Fruit fly (Drosophila melanogaster) whole organism, wandering third instar larva: Measurements from ENCODE around the gene asun.
A peak's percentile ranks its signal among the peaks of the same experiment; 100 is the strongest.

ENCODE experiments used
- Dif ChIP-seq: fragments of 200-275, 200-300 bp; sonication (Bioruptor generic); optimal IDR thresholded peaks from 2 replicates; lab custom pipeline; 2018; ENCODE audit warnings: missing biosample characterization, missing genetic modification characterization; ENCODE audit not compliant: partially characterized antibody
- Hnf4 ChIP-seq: fragments of 200-800 bp; sonication (Bioruptor generic); optimal IDR thresholded peaks from 2 replicates; lab custom pipeline; 2016; ENCODE audit warnings: missing biosample characterization, mild to moderate bottlenecking, missing genetic modification characterization
- Hr78 ChIP-seq: fragments of >200 bp; optimal IDR thresholded peaks from 2 replicates; lab custom pipeline; 2017; ENCODE audit warnings: missing biosample characterization, missing genetic modification characterization
- Myc ChIP-seq: fragments of >200 bp; optimal IDR thresholded peaks from 2 replicates; lab custom pipeline; 2017
- Rel ChIP-seq, 2 experiments: fragments of 200-800 bp; sonication (Bioruptor generic) in 1 of 2; optimal IDR thresholded peaks; 2 replicates in 1 of 2; 3 replicates in 1 of 2; lab custom pipeline; 2016 to 2019; ENCODE audit warnings: mild to moderate bottlenecking in 2 of 2, missing biosample characterization in 2 of 2, missing genetic modification characterization in 2 of 2, moderate library complexity in 1 of 2
- ey ChIP-seq: fragments of 200-800 bp; sonication (Bioruptor generic); optimal IDR thresholded peaks from 2 replicates; lab custom pipeline; 2016; ENCODE audit warnings: missing biosample characterization, missing genetic modification characterization
- foxo ChIP-seq, 2 experiments: fragments of 200-800 bp; sonication (Bioruptor generic); optimal IDR thresholded peaks; 2 replicates in 1 of 2; 3 replicates in 1 of 2; lab custom pipeline; 2016 to 2017; ENCODE audit warnings: missing biosample characterization in 2 of 2, missing genetic modification characterization in 2 of 2
- fru ChIP-seq: fragments of 200-800 bp; sonication (Bioruptor generic); optimal IDR thresholded peaks from 3 replicates; lab custom pipeline; 2016; ENCODE audit warnings: missing biosample characterization, mild to moderate bottlenecking, missing genetic modification characterization
- h ChIP-seq: fragments of 200-800 bp; sonication (Bioruptor generic); optimal IDR thresholded peaks from 3 replicates; lab custom pipeline; 2016; ENCODE audit warnings: missing biosample characterization, mild to moderate bottlenecking, missing genetic modification characterization
- jim ChIP-seq: fragments of 175-275, 200-325 bp; sonication (Bioruptor generic); optimal IDR thresholded peaks from 2 replicates; lab custom pipeline; 2016; ENCODE audit warnings: missing biosample characterization, mild to moderate bottlenecking, missing genetic modification characterization
- pan ChIP-seq: fragments of >200 bp; optimal IDR thresholded peaks from 2 replicates; lab custom pipeline; 2017
- psq ChIP-seq: fragments of 200-800 bp; sonication (Bioruptor generic); optimal IDR thresholded peaks from 3 replicates; lab custom pipeline; 2017; ENCODE audit warnings: missing biosample characterization, mild to moderate bottlenecking, missing genetic modification characterization, moderate library complexity
- sage ChIP-seq: fragments of 200-800 bp; sonication (Bioruptor generic); optimal IDR thresholded peaks from 2 replicates; lab custom pipeline; 2016; ENCODE audit warnings: missing biosample characterization, mild to moderate bottlenecking, missing genetic modification characterization

DNA sequence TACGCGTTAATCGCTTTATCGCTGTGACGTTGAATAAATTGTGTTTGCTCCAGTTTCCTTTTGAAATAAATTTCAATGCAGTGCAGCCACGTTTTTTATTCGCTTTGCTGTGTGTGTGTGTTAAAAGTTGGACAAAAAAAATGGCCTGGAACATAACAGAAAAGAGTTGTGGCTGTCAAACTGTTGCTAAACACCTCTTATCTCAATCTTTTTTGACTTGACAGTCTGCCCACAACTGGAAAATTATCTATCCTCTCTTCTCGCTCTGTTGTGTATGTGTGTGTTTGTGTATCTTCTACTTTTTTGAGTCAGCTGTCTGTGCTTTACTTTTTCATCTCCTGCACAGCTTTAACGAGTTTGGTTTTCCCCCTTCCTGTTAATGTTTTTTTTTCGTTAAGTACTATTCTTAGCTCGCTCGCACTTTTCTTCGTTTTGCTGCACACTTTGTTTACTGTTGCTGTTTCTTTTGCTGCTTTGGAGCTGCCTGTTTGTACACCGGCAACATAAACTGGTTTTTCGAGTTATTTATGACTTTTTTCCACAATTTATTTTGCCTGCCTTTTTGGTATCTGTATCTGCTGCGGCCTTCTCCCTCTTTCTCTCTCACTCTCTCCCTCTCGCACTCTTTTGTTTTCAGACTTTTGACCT, 17.1 kb downstream of the asun start:
- TF ChIP-seq foxo (GFP tag; optimal IDR thresholded peaks at IDR 0.05; lab: Kevin White, UChicago) (no peak), Myc (no peak), sage (GFP tag; lab: Kevin White, UChicago) (no peak), Hnf4 (GFP tag; lab: Kevin White, UChicago) (no peak), ey (no peak), Hr78 (GFP tag; lab: Kevin White, UChicago) (no peak), pan (lab: Kevin White, UChicago) (no peak), h (GFP tag; lab: Kevin White, UChicago) (no peak), psq (GFP tag; lab: Kevin White, UChicago) (peak; percentile 87), jim (GFP tag; lab: Kevin White, UChicago) (no peak), Dif (GFP tag; lab: Kevin White, UChicago) (peak; percentile 37), fru (GFP tag; lab: Kevin White, UChicago) (no peak), Rel (GFP tag; optimal IDR thresholded peaks at IDR 0.05; lab: Kevin White, UChicago) (no peak), Rel (tag; optimal IDR thresholded peaks at IDR 0.05; lab: Kevin White, UChicago) (peak; percentile 63)
